Fruit fly (Drosophila melanogaster): ENCODE results near the gene Bdbt.
A peak's percentile ranks its signal among the peaks of the same experiment; 100 is the strongest.

Bdbt gene

DNA sequence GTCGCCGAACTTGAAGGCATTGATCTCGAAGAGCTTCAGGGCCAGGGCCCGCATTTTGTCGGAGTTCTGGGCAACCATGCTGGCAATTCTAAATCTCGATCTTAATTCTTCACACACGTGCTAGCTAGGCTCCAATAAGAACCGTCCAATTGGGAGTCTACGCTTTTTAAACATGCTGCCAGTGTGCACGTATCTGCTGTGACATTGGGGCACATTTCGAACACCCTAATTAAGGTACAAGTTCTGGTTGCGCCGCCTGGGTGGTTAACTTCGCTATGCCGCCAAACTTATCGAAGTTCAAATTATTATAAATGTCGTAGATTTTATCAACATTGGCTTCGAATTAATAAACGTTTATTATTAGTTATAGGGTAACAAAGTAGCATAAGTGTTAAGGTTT is 45.5 kb downstream of the Bdbt start, which contains the start of gene r-l:
Gene r-l, minus strand, starts transcription at position 179 of the 400 bp plus-strand sequence.
- no peak for TF ChIP-seq noc (tag; optimal IDR thresholded peaks at IDR 0.05)

dm6 chr3R:21071943-21072500 is 46.6 kb downstream of the Bdbt start:
- peak; percentile 53 for TF ChIP-seq noc (tag; optimal IDR thresholded peaks at IDR 0.05)

- TF ChIP-seq noc (tag; optimal IDR thresholded peaks at IDR 0.05): no peak
These were observed 47.3 kb downstream of the Bdbt start for dm6 chr3R:21071312-21071711.

- TF ChIP-seq noc (tag; optimal IDR thresholded peaks at IDR 0.05): no peak
These were observed 48.9 kb downstream of the Bdbt start for dm6 chr3R:21069742-21070141.

All from whole organism, larva.